Worm (Caenorhabditis elegans) whole organism, L3 larva: Measurements from ENCODE around the gene cav-2.

Source experiments
- egl-5 ChIP-seq: fragments of 150-350 bp; optimal IDR thresholded peaks from 2 replicates; lab custom pipeline; 2017; ENCODE audit warnings: missing biosample characterization, missing genetic modification reagents, missing genetic modification characterization, inconsistent platforms
- elt-1 ChIP-seq: fragments of 150-350 bp; optimal IDR thresholded peaks from 2 replicates; lab custom pipeline; 2014; ENCODE audit warnings: missing biosample characterization, missing genetic modification characterization
- fkh-10 ChIP-seq: sonication (generic microtip); optimal IDR thresholded peaks from 2 replicates; lab custom pipeline; 2017; ENCODE audit warnings: missing biosample characterization, missing genetic modification reagents, missing genetic modification characterization
- fos-1 ChIP-seq: fragments of 150-350 bp; optimal IDR thresholded peaks from 2 replicates; lab custom pipeline; 2014; ENCODE audit warnings: missing biosample characterization, missing genetic modification characterization
- mml-1 ChIP-seq: fragments of 150-350 bp; sonication (generic microtip); optimal IDR thresholded peaks from 3 replicates; lab custom pipeline; 2014; ENCODE audit warnings: missing biosample characterization, missing genetic modification characterization
- nhr-77 ChIP-seq: fragments of 150-350 bp; optimal IDR thresholded peaks from 2 replicates; lab custom pipeline; 2014; ENCODE audit warnings: missing biosample characterization, missing genetic modification characterization
- pha-4 ChIP-seq: fragments of 150-350 bp; optimal IDR thresholded peaks from 2 replicates; lab custom pipeline; 2014; ENCODE audit warnings: missing biosample characterization, missing genetic modification reagents, missing genetic modification characterization
- pqm-1 ChIP-seq: fragments of 150-350 bp; optimal IDR thresholded peaks from 2 replicates; lab custom pipeline; 2017; ENCODE audit warnings: missing biosample characterization, missing genetic modification characterization, inconsistent platforms
- snpc-4 ChIP-seq: fragments of 150-350 bp; optimal IDR thresholded peaks from 2 replicates; lab custom pipeline; 2014; ENCODE audit warnings: missing biosample characterization, missing genetic modification characterization
- unc-39 ChIP-seq: sonication (generic microtip); optimal IDR thresholded peaks from 4 replicates; lab custom pipeline; 2017; ENCODE audit warnings: missing biosample characterization, missing genetic modification characterization
- ztf-4 ChIP-seq: fragments of 150-350 bp; optimal IDR thresholded peaks from 2 replicates; lab custom pipeline; 2014; ENCODE audit warnings: missing biosample characterization, missing genetic modification characterization

ce11 chrV:13515115-13515514, 41.8 kb upstream of the cav-2 start, which contains the start of gene semi-1:
- no peak for TF ChIP-seq egl-5 (tag; lab: Kevin White, UChicago)
- TF ChIP-seq fkh-10 (GFP tag; lab: Kevin White, UChicago) = no peak
- no peak for TF ChIP-seq mml-1
- TF ChIP-seq fos-1 = no peak
- TF ChIP-seq pqm-1 (tag; lab: Kevin White, UChicago) = no peak
- no peak for TF ChIP-seq nhr-77 (tag; lab: Kevin White, UChicago)
- no peak for TF ChIP-seq unc-39
- TF ChIP-seq elt-1 (tag; lab: Kevin White, UChicago) = no peak
- TF ChIP-seq ztf-4 (tag; lab: Kevin White, UChicago) = no peak
- TF ChIP-seq snpc-4 (tag; lab: Kevin White, UChicago) = no peak
- TF ChIP-seq pha-4 (tag; lab: Kevin White, UChicago) = no peak
